Fruit fly (Drosophila melanogaster): Measurements from ENCODE around the gene ed.

The ed gene

DNA sequence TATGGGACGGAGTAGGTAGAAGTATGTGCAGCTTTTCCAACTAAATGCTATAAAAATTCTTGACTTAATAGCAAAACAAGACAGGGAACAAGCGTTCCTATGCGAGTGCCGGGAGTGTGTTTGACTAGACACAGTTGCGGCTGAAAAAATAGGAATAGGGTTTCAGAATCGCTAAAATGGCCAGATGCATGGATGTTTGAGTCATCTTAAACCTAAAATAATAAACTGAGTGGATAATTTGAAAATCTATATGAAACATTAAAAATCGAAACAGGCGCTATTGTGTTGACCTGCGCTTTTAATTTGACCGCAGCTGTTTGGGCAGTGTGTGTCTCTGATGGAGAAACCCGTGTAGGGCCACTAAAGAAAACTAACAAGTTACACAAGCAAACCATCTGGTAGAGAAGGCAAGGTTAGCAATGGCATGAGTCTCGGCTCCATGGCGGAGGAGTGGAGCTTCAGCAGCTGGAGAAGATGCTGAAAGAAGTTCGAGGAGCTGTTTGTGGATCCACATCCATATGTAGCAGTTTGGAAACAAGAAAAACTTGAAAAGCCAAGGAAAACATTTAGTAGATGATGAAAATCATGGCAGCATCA lies 62.6 kb downstream of the ed start (continued):
- TF ChIP-seq CG15336 (GFP tag; IDR thresholded peaks at IDR 0.05) (peak; percentile 88), acj6 (GFP tag; optimal IDR thresholded peaks at IDR 0.05) (peak; percentile 78), CG16779 (tag; optimal IDR thresholded peaks at IDR 0.05) (peak; percentile 65), CG7368 (GFP tag; optimal IDR thresholded peaks at IDR 0.05) (peak; percentile 2), Ets21C (GFP tag; optimal IDR thresholded peaks at IDR 0.05) (no peak), Eip78C (GFP tag) (peak; percentile 94), Hr38 (GFP tag; optimal IDR thresholded peaks at IDR 0.05) (no peak), achi (GFP tag; optimal IDR thresholded peaks at IDR 0.05) (peak; percentile 82), salr (GFP tag; optimal IDR thresholded peaks at IDR 0.05) (peak; percentile 55 to 84)

DNA sequence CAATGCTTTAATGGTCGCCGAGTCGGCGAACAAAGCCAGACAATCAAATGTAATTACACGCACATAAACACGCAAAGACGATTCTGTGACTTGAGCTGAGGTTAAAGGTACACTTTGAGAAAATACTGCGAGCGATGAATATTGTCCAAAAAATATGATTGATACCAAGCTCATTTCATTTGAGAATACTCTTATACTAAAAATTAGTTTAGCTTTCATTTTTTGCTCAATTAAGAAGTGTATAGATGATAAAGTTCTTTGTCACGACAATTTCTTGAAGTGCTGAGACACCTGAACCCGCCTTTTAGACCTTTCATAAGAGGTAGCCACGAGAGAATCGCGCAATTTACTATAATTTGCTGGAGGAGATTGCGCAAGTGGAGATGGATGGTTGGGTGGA lies 65.4 kb downstream of the ed start:
- TF ChIP-seq fkh (GFP tag; optimal IDR thresholded peaks at IDR 0.05), result no peak
- no peak for TF ChIP-seq Sox15 (GFP tag; optimal IDR thresholded peaks at IDR 0.05)
- TF ChIP-seq OdsH (GFP tag; optimal IDR thresholded peaks at IDR 0.05), result peak; percentile 20
- peak; percentile 9 for TF ChIP-seq CG7368 (GFP tag; optimal IDR thresholded peaks at IDR 0.05)
- no peak for TF ChIP-seq CG9139 (GFP tag; optimal IDR thresholded peaks at IDR 0.05)
- TF ChIP-seq salr (GFP tag; optimal IDR thresholded peaks at IDR 0.05), result peak; percentile 14 to 39
- peak; percentile 83 for TF ChIP-seq Eip78C (GFP tag)
- TF ChIP-seq CG10631 (GFP tag; optimal IDR thresholded peaks at IDR 0.05), result peak; percentile 27
- TF ChIP-seq CG6808 (GFP tag; optimal IDR thresholded peaks at IDR 0.05), result peak; percentile 4
- 0 out of 3 replicates have a peak, but pooled peaks have one; percentile 17 for TF ChIP-seq eg (GFP tag; IDR thresholded peaks at IDR 0.05)
- peak; percentile 35 for TF ChIP-seq Lpt (GFP tag; optimal IDR thresholded peaks at IDR 0.05)
- TF ChIP-seq Hr38 (GFP tag; optimal IDR thresholded peaks at IDR 0.05), result no peak
- TF ChIP-seq Sox102F (GFP tag; optimal IDR thresholded peaks at IDR 0.05), result peak; percentile 13
- TF ChIP-seq Ets96B (tag; optimal IDR thresholded peaks at IDR 0.05), result peak; percentile 45
- no peak for TF ChIP-seq CG6276 (GFP tag; optimal IDR thresholded peaks at IDR 0.05)
- TF ChIP-seq vri (GFP tag; optimal IDR thresholded peaks at IDR 0.05), result peak; percentile 13
- TF ChIP-seq CG1621 (tag; optimal IDR thresholded peaks at IDR 0.05), result peak; percentile 12
- TF ChIP-seq Ets21C (GFP tag; optimal IDR thresholded peaks at IDR 0.05), result peak; percentile 5
- peak; percentile 20 for TF ChIP-seq lz (GFP tag; optimal IDR thresholded peaks at IDR 0.05)
- peak; percentile 3 for TF ChIP-seq CG34406 (GFP tag; optimal IDR thresholded peaks at IDR 0.05)
- TF ChIP-seq dsx (GFP tag; optimal IDR thresholded peaks at IDR 0.05; ENCODE audit: poor library complexity, severe bottlenecking), result peak; percentile 28
- TF ChIP-seq CG15336 (GFP tag; IDR thresholded peaks at IDR 0.05), result no peak
- no peak for TF ChIP-seq CG8632 (GFP tag; optimal IDR thresholded peaks at IDR 0.05)
- no peak for TF ChIP-seq CG16779 (tag; optimal IDR thresholded peaks at IDR 0.05)
- TF ChIP-seq CG8119 (GFP tag; IDR thresholded peaks at IDR 0.05), result no peak
- TF ChIP-seq CG6792 (GFP tag; optimal IDR thresholded peaks at IDR 0.05), result no peak
- no peak for TF ChIP-seq Eip93F (GFP tag; optimal IDR thresholded peaks at IDR 0.05)
- TF ChIP-seq CG32006 (GFP tag; optimal IDR thresholded peaks at IDR 0.05), result peak; percentile 40
- TF ChIP-seq CG10669 (GFP tag; optimal IDR thresholded peaks at IDR 0.05), result peak; percentile 39
- no peak for TF ChIP-seq CG8319 (GFP tag; optimal IDR thresholded peaks at IDR 0.05)
- TF ChIP-seq Sox14 (GFP tag; optimal IDR thresholded peaks at IDR 0.05), result peak; percentile 37
- peak; percentile 15 for TF ChIP-seq Smox (GFP tag; optimal IDR thresholded peaks at IDR 0.05)
- peak; percentile 36 for TF ChIP-seq Eip75B (GFP tag; optimal IDR thresholded peaks at IDR 0.05)
- TF ChIP-seq net (GFP tag; optimal IDR thresholded peaks at IDR 0.05), result peak; percentile 17
- peak; percentile 30 for TF ChIP-seq esn (GFP tag; optimal IDR thresholded peaks at IDR 0.05)
- peak; percentile 63; the same call in 2 of the 3 replicates for TF ChIP-seq CG6163 (GFP tag; IDR thresholded peaks at IDR 0.05)
- TF ChIP-seq Met (GFP tag; optimal IDR thresholded peaks at IDR 0.05), result peak; percentile 33
- peak; percentile 10 for TF ChIP-seq spab (GFP tag; optimal IDR thresholded peaks at IDR 0.05)
- TF ChIP-seq CG11902 (GFP tag; optimal IDR thresholded peaks at IDR 0.05), result no peak
- TF ChIP-seq CG31627 (GFP tag; optimal IDR thresholded peaks at IDR 0.05), result peak; percentile 33
- peak; percentile 33 for TF ChIP-seq svp (GFP tag)
- no peak for TF ChIP-seq CG4318 (GFP tag; optimal IDR thresholded peaks at IDR 0.05)
- peak; percentile 33; the same call in 1 of the 2 replicates for TF ChIP-seq Gug (GFP tag; IDR thresholded peaks at IDR 0.05)
- TF ChIP-seq pdm3 (GFP tag; optimal IDR thresholded peaks at IDR 0.05), result peak; percentile 34
- TF ChIP-seq CG11294 (GFP tag; IDR thresholded peaks at IDR 0.05), result no peak
- peak; percentile 29 for TF ChIP-seq achi (GFP tag; optimal IDR thresholded peaks at IDR 0.05)
- no peak for TF ChIP-seq CG11762 (GFP tag; optimal IDR thresholded peaks at IDR 0.05; ENCODE audit: insufficient read depth)

All from whole organism, prepupa.